Worm (Caenorhabditis elegans): ENCODE data around the gene tag-51.

The tag-51 gene

ce11 chrIII:900134-900533, 46.1 kb downstream of the tag-51 start (continued):
- no peak for TF ChIP-seq attf-3 (GFP tag; conservative IDR thresholded peaks at IDR 0.05)
- no peak for TF ChIP-seq repo-1 (tag; optimal IDR thresholded peaks at IDR 0.05)
- TF ChIP-seq ekl-4 (GFP tag; IDR thresholded peaks at IDR 0.05): peak; percentile 57; the same call in 1 of the 2 replicates
- 0 out of 2 replicates have a peak, but pooled peaks have one; percentile 36 for TF ChIP-seq mcd-1 (GFP tag; IDR thresholded peaks at IDR 0.05)
- no peak for TF ChIP-seq aptf-3 (GFP tag; IDR thresholded peaks at IDR 0.05)
- no peak for TF ChIP-seq mel-28 (tag; optimal IDR thresholded peaks at IDR 0.05; ENCODE audit: borderline replicate concordance)
- TF ChIP-seq nhr-120 (GFP tag; IDR thresholded peaks at IDR 0.05): no peak
- TF ChIP-seq ceh-79 (tag; optimal IDR thresholded peaks at IDR 0.05): no peak
- TF ChIP-seq D2030.7 (GFP tag; IDR thresholded peaks at IDR 0.05): no peak; the same call in 1 of the 2 replicates
- TF ChIP-seq nhr-80 (tag; optimal IDR thresholded peaks at IDR 0.05): no peak

ce11 chrIII:901148-901547, 47.1 kb downstream of the tag-51 start, which contains the start of gene sucl-2:
Gene sucl-2 (minus strand): TSS chrIII:901412.
- TF ChIP-seq hmg-1.2 (GFP tag; IDR thresholded peaks at IDR 0.05) (0 out of 2 replicates have a peak, but pooled peaks have one; percentile 8), ceh-100 (GFP tag; IDR thresholded peaks at IDR 0.05) (0 out of 2 replicates have a peak, but pooled peaks have one; percentile 9), mel-28 (tag; optimal IDR thresholded peaks at IDR 0.05; ENCODE audit: borderline replicate concordance) (no peak), ekl-4 (GFP tag; IDR thresholded peaks at IDR 0.05) (peak; percentile 33; the same call in 1 of the 2 replicates), tbp1 (GFP tag; optimal IDR thresholded peaks at IDR 0.05) (no peak), madf-3 (GFP tag; IDR thresholded peaks at IDR 0.05) (peak; percentile 68; the same call in 1 of the 2 replicates)

ce11 chrIII:901600-902250, 47.7 kb downstream of the tag-51 start:
- TF ChIP-seq ztf-26 (tag; optimal IDR thresholded peaks at IDR 0.05) (peak; percentile 21), ekl-4 (GFP tag; IDR thresholded peaks at IDR 0.05) (no peak), dpl-1 (GFP tag; optimal IDR thresholded peaks at IDR 0.05) (peak; percentile 47), Y53G8AR.9 (GFP tag; conservative IDR thresholded peaks at IDR 0.05) (no peak; the same call in 1 of the 2 replicates), akir-1 (GFP tag; optimal IDR thresholded peaks at IDR 0.05) (no peak), let-607 (tag; optimal IDR thresholded peaks at IDR 0.05) (no peak), ztf-25 (GFP tag; IDR thresholded peaks at IDR 0.05) (no peak), gei-17 (GFP tag; optimal IDR thresholded peaks at IDR 0.05) (no peak), T26A5.8 (tag; optimal IDR thresholded peaks at IDR 0.05) (no peak), hmg-1.2 (GFP tag; IDR thresholded peaks at IDR 0.05) (0 out of 2 replicates have a peak, but pooled peaks have one; percentile 8), efl-1 (GFP tag; optimal IDR thresholded peaks at IDR 0.05) (peak; percentile 57), lin-40 (tag; optimal IDR thresholded peaks at IDR 0.05) (peak; percentile 25), F10E7.11 (tag; optimal IDR thresholded peaks at IDR 0.05) (no peak), D2030.7 (GFP tag; IDR thresholded peaks at IDR 0.05) (peak; percentile 11; the same call in 1 of the 2 replicates), mcd-1 (GFP tag; IDR thresholded peaks at IDR 0.05) (peak; percentile 85), attf-3 (GFP tag; conservative IDR thresholded peaks at IDR 0.05) (0 out of 2 replicates have a peak, but pooled peaks have one; percentile 8), lin-54 (GFP tag; optimal IDR thresholded peaks at IDR 0.05) (peak; percentile 41), athp-1 (tag; optimal IDR thresholded peaks at IDR 0.05) (peak; percentile 19), attf-5 (GFP tag; optimal IDR thresholded peaks at IDR 0.05) (no peak), nhr-80 (tag; optimal IDR thresholded peaks at IDR 0.05) (peak; percentile 54), F55B11.4 (tag; optimal IDR thresholded peaks at IDR 0.05; ENCODE audit: borderline replicate concordance, insufficient read depth) (no peak), him-1 (tag; optimal IDR thresholded peaks at IDR 0.05) (peak; percentile 25), pha-4 (tag; optimal IDR thresholded peaks at IDR 0.05) (no peak), B0035.1 (tag; optimal IDR thresholded peaks at IDR 0.05) (no peak), madf-6 (GFP tag; IDR thresholded peaks at IDR 0.05) (peak; percentile 35; the same call in 1 of the 2 replicates), tlf-1 (GFP tag; optimal IDR thresholded peaks at IDR 0.05) (no peak), nfyb-1 (GFP tag; IDR thresholded peaks at IDR 0.05) (no peak), hlh-12 (tag; optimal IDR thresholded peaks at IDR 0.05) (no peak), rpc-1 (optimal IDR thresholded peaks at IDR 0.05) (no peak), rpc-1 (tag; optimal IDR thresholded peaks at IDR 0.05) (no peak), snpc-1.1 (tag; optimal IDR thresholded peaks at IDR 0.05; ENCODE audit: insufficient read depth) (no peak), zfh-2 (GFP tag; conservative IDR thresholded peaks at IDR 0.05) (no peak), lin-35 (GFP tag; optimal IDR thresholded peaks at IDR 0.05) (peak in 1 of 3 experiments; percentile 39), sea-2 (GFP tag; IDR thresholded peaks at IDR 0.05) (no peak)

Measured in whole organism, young adult.